Worm (Caenorhabditis elegans): ENCODE measurements around the gene sdha-1.

The sdha-1 gene

DNA sequence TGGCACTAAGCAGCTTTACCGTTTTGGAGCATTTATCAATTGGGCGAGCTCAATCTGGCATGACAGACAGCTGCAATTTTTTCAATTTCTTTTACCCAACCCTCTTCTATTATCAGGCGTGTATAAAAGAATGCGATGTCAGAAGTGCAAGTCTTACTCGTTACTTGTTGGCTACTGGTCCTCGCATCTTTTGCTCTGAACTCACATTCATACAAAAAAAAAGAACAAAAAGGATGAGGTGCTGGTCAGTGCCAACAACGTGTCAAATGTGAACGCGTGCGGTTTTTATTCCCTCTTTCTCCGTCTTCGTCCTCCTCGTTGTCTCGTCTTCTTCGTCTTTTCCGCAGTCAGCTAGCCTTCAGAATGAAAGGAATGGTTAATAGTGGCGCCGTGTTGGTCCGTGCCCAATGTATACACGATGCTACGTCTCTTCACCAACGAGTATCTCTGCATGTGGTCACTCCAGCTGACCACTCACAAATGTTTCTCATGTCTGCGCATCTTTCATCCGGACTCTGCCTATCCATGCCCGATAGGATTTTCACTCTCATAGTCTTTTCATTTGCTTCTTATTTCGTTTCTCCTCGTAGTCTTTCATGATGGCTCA is 20.1 kb upstream of the sdha-1 start:
- TF ChIP-seq blmp-1 (tag; optimal IDR thresholded peaks at IDR 0.05) (peak; percentile 89), snu-23 (GFP tag; optimal IDR thresholded peaks at IDR 0.05) (peak; percentile 1), ztf-4 (tag; optimal IDR thresholded peaks at IDR 0.05) (peak; percentile 15), ceh-82 (tag; optimal IDR thresholded peaks at IDR 0.05) (peak in 1 of 3 experiments; percentile 6), aha-1 (tag; optimal IDR thresholded peaks at IDR 0.05) (no peak), lin-14 (GFP tag; optimal IDR thresholded peaks at IDR 0.05) (peak; percentile 56)

DNA sequence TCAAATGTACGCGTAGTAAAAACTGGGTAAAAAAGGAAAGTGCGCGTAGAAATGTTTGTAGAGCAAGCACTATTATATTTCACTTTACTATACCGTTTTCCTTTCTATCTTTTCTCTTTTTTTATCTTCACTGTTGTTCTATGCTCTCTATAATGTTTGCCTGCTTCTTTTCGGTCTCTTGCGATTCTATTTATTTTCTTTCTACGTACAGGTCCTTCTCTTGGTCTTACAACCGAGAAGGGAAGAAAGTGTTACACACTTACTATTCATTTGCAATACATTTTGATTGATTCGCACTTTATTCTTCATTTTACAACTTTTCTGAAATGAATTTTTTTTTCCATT is 18.6 kb upstream of the sdha-1 start:
- TF ChIP-seq blmp-1 (tag; optimal IDR thresholded peaks at IDR 0.05) (peak; percentile 80), pag-3 (tag; optimal IDR thresholded peaks at IDR 0.05; ENCODE audit: borderline replicate concordance, insufficient read depth) (no peak), nhr-28 (tag; optimal IDR thresholded peaks at IDR 0.05) (no peak), Y116A8C.19 (tag; optimal IDR thresholded peaks at IDR 0.05; ENCODE audit: borderline replicate concordance) (no peak), ztf-11 (tag; optimal IDR thresholded peaks at IDR 0.05) (no peak), tlp-1 (tag; optimal IDR thresholded peaks at IDR 0.05) (no peak), tbx-2 (tag; optimal IDR thresholded peaks at IDR 0.05) (no peak), aly-2 (tag; optimal IDR thresholded peaks at IDR 0.05) (no peak), nhr-20 (tag; optimal IDR thresholded peaks at IDR 0.05) (peak; percentile 17), fkh-8 (tag; optimal IDR thresholded peaks at IDR 0.05) (no peak), F16B12.6 (tag; optimal IDR thresholded peaks at IDR 0.05) (no peak), hlh-4 (tag; optimal IDR thresholded peaks at IDR 0.05) (no peak), fkh-4 (tag; optimal IDR thresholded peaks at IDR 0.05; ENCODE audit: borderline replicate concordance) (no peak), nhr-85 (tag) (peak; percentile 24), nhr-71 (tag; optimal IDR thresholded peaks at IDR 0.05) (no peak), sptf-1 (tag; optimal IDR thresholded peaks at IDR 0.05) (no peak), sup-37 (GFP tag; optimal IDR thresholded peaks at IDR 0.05) (no peak), egl-27 (tag; optimal IDR thresholded peaks at IDR 0.05) (no peak), skn-1 (tag; optimal IDR thresholded peaks at IDR 0.05) (no peak), rnt-1 (tag; optimal IDR thresholded peaks at IDR 0.05) (peak; percentile 1), ceh-90 (tag; optimal IDR thresholded peaks at IDR 0.05) (no peak), elt-3 (tag; optimal IDR thresholded peaks at IDR 0.05) (no peak), lir-3 (tag; optimal IDR thresholded peaks at IDR 0.05; ENCODE audit: poor library complexity) (no peak), nhr-76 (tag; optimal IDR thresholded peaks at IDR 0.05) (no peak), lin-14 (GFP tag; optimal IDR thresholded peaks at IDR 0.05) (peak; percentile 27), nhr-12 (tag; optimal IDR thresholded peaks at IDR 0.05) (no peak), nhr-11 (tag; optimal IDR thresholded peaks at IDR 0.05) (no peak), lin-39 (tag; optimal IDR thresholded peaks at IDR 0.05) (no peak), C04F5.9 (tag; optimal IDR thresholded peaks at IDR 0.05) (no peak), lin-35 (GFP tag; optimal IDR thresholded peaks at IDR 0.05) (peak in 1 of 2 experiments; percentile 0), swsn-7 (tag; optimal IDR thresholded peaks at IDR 0.05) (no peak), ceh-82 (tag; optimal IDR thresholded peaks at IDR 0.05) (no peak), C34B4.2 (tag; optimal IDR thresholded peaks at IDR 0.05) (no peak), lin-15B (tag; optimal IDR thresholded peaks at IDR 0.05) (no peak), unc-86 (tag; optimal IDR thresholded peaks at IDR 0.05) (no peak), alr-1 (tag; optimal IDR thresholded peaks at IDR 0.05; ENCODE audit: borderline replicate concordance) (no peak), unc-30 (tag; optimal IDR thresholded peaks at IDR 0.05) (no peak), ces-1 (GFP tag; optimal IDR thresholded peaks at IDR 0.05) (no peak), isw-1 (GFP tag; IDR thresholded peaks at IDR 0.05) (no peak), nhr-90 (tag; optimal IDR thresholded peaks at IDR 0.05; ENCODE audit: poor library complexity) (no peak), unc-130 (tag; optimal IDR thresholded peaks at IDR 0.05) (no peak), fos-1 (tag; optimal IDR thresholded peaks at IDR 0.05) (no peak), mdl-1 (tag; optimal IDR thresholded peaks at IDR 0.05) (no peak), nhr-47 (tag; optimal IDR thresholded peaks at IDR 0.05) (no peak), unc-62 (GFP tag; optimal IDR thresholded peaks at IDR 0.05) (no peak)
